Fruit fly (Drosophila melanogaster) whole organism, embryonic: Measurements from ENCODE around the gene nxf2.

Experiments
- BEAF-32 ChIP-seq: fragments of 200-800 bp; sonication (Bioruptor generic); optimal IDR thresholded peaks from 3 replicates; lab custom pipeline; 2017; ENCODE audit warnings: missing biosample characterization, missing genetic modification characterization, mild to moderate bottlenecking, moderate library complexity, missing genetic modification reagents
- CG13296 ChIP-seq: fragments of 200-800 bp; sonication (Bioruptor generic); optimal IDR thresholded peaks from 3 replicates; lab custom pipeline; 2018; ENCODE audit warnings: missing biosample characterization, mild to moderate bottlenecking, missing genetic modification characterization
- CG13894 ChIP-seq: fragments of 200-800 bp; sonication (Bioruptor generic); optimal IDR thresholded peaks from 3 replicates; lab custom pipeline; 2018; ENCODE audit warnings: missing biosample characterization, mild to moderate bottlenecking, missing genetic modification characterization, moderate library complexity
- CG14441 ChIP-seq: fragments of 200-800 bp; sonication (Bioruptor generic); IDR thresholded peaks from 2 replicates; pipeline ENCODE4 v1.3.6; 2022; ENCODE audit warnings: missing biosample characterization, missing genetic modification characterization
- CG1603 ChIP-seq: fragments of 200-800 bp; sonication (Bioruptor generic); optimal IDR thresholded peaks from 2 replicates; lab custom pipeline; 2019; ENCODE audit warnings: missing biosample characterization, mild to moderate bottlenecking, missing genetic modification characterization, moderate library complexity
- CG16779 ChIP-seq: fragments of 200-800 bp; sonication (Bioruptor generic); IDR thresholded peaks from 2 replicates; pipeline ENCODE4 v1.3.6; 2022; ENCODE audit warnings: missing biosample characterization, missing genetic modification characterization
- CG16813 ChIP-seq: fragments of 200-800 bp; sonication (Bioruptor generic); IDR thresholded peaks from 3 replicates; pipeline ENCODE4 v1.3.6; 2022; ENCODE audit warnings: missing biosample characterization, missing genetic modification characterization; ENCODE audit not compliant: partially characterized antibody
- CG16863 ChIP-seq: fragments of 200-800 bp; sonication (Bioruptor generic); optimal IDR thresholded peaks from 3 replicates; lab custom pipeline; 2016; ENCODE audit warnings: missing biosample characterization, missing genetic modification characterization
- CG17186 ChIP-seq: fragments of 200-800 bp; sonication (Bioruptor generic); optimal IDR thresholded peaks from 3 replicates; lab custom pipeline; 2017; ENCODE audit warnings: missing biosample characterization, missing genetic modification reagents, missing genetic modification characterization
- CG1832 ChIP-seq: fragments of 200-800 bp; sonication (Bioruptor generic); optimal IDR thresholded peaks from 2 replicates; lab custom pipeline; 2017; ENCODE audit warnings: missing biosample characterization, mild to moderate bottlenecking, missing genetic modification characterization, inconsistent platforms
- CG2116 ChIP-seq: fragments of 200-800 bp; sonication (Bioruptor generic); optimal IDR thresholded peaks from 3 replicates; lab custom pipeline; 2018; ENCODE audit warnings: missing biosample characterization, mild to moderate bottlenecking, missing genetic modification characterization
- CG2712 ChIP-seq: fragments of 200-800 bp; optimal IDR thresholded peaks from 3 replicates; lab custom pipeline; 2019; ENCODE audit warnings: missing biosample characterization, mild to moderate bottlenecking, missing genetic modification characterization, moderate library complexity
- CG30020 ChIP-seq: fragments of 200-800 bp; optimal IDR thresholded peaks from 2 replicates; lab custom pipeline; 2019; ENCODE audit warnings: missing biosample characterization, mild to moderate bottlenecking, missing genetic modification characterization, moderate library complexity
- CG3163 ChIP-seq: fragments of 200-800 bp; sonication (Bioruptor generic); optimal IDR thresholded peaks from 3 replicates; lab custom pipeline; 2016; ENCODE audit warnings: missing biosample characterization, missing genetic modification characterization
- CG32532 ChIP-seq: fragments of 200-800 bp; sonication (Bioruptor generic); IDR thresholded peaks from 2 replicates; pipeline ENCODE4 v1.3.6; 2022; ENCODE audit warnings: missing biosample characterization, missing genetic modification characterization
- CG33213 ChIP-seq: fragments of 200-800 bp; sonication (Bioruptor generic); optimal IDR thresholded peaks from 3 replicates; lab custom pipeline; 2016; ENCODE audit warnings: missing biosample characterization, missing genetic modification characterization
- CG34224 ChIP-seq: fragments of 200-800 bp; sonication (Bioruptor generic); IDR thresholded peaks from 3 replicates; pipeline ENCODE4 v1.3.6; 2022; ENCODE audit warnings: missing biosample characterization, missing genetic modification characterization; ENCODE audit not compliant: partially characterized antibody
- CG3995 ChIP-seq: fragments of 200-800 bp; sonication (Bioruptor generic); optimal IDR thresholded peaks from 3 replicates; lab custom pipeline; 2016; ENCODE audit warnings: missing biosample characterization, missing genetic modification characterization
- CG7357 ChIP-seq: fragments of 200-800 bp; sonication (Bioruptor generic); IDR thresholded peaks from 3 replicates; pipeline ENCODE4 v1.3.6; 2022; ENCODE audit warnings: missing biosample characterization, missing genetic modification characterization
- CG8290 ChIP-seq, 3 experiments: fragments of 200-800 bp; sonication (Bioruptor generic); optimal IDR thresholded peaks; 2 replicates each; lab custom pipeline; 2016 to 2019; ENCODE audit warnings: missing biosample characterization in 3 of 3, missing genetic modification characterization in 3 of 3, mild to moderate bottlenecking in 2 of 3, moderate library complexity in 1 of 3
- CTCF ChIP-seq: fragments of 200-800 bp; sonication (Bioruptor generic); optimal IDR thresholded peaks from 2 replicates; lab custom pipeline; 2017; ENCODE audit warnings: missing biosample characterization, mild to moderate bottlenecking, missing genetic modification characterization, moderate library complexity
- D19A ChIP-seq: fragments of 200-800 bp; optimal IDR thresholded peaks from 3 replicates; lab custom pipeline; 2019; ENCODE audit warnings: missing biosample characterization, mild to moderate bottlenecking, missing genetic modification characterization, moderate library complexity
- Dip2 ChIP-seq: fragments of 200-800 bp; sonication (Bioruptor generic); IDR thresholded peaks from 2 replicates; pipeline ENCODE4 v1.3.6; 2022; ENCODE audit warnings: missing biosample characterization, missing genetic modification characterization
- HLH4C ChIP-seq: fragments of 200-800 bp; sonication (Bioruptor generic); IDR thresholded peaks from 3 replicates; pipeline ENCODE4 v1.3.6; 2022; ENCODE audit warnings: missing biosample characterization, missing genetic modification characterization; ENCODE audit not compliant: partially characterized antibody
- MBD-R2 ChIP-seq: fragments of 200-800 bp; sonication (Bioruptor generic); IDR thresholded peaks from 2 replicates; pipeline ENCODE4 v1.3.6; 2022; ENCODE audit warnings: missing biosample characterization, missing genetic modification characterization
- NC2β ChIP-seq: fragments of 200-800 bp; sonication (Bioruptor generic); optimal IDR thresholded peaks from 2 replicates; lab custom pipeline; 2016; ENCODE audit warnings: missing biosample characterization, missing genetic modification characterization
- NK7.1 ChIP-seq: fragments of 200-800 bp; sonication (Bioruptor generic); optimal IDR thresholded peaks from 3 replicates; lab custom pipeline; 2016; ENCODE audit warnings: missing biosample characterization, missing genetic modification characterization
- Nf-YB ChIP-seq: fragments of 200-800 bp; sonication (Bioruptor generic); optimal IDR thresholded peaks from 3 replicates; lab custom pipeline; 2019; ENCODE audit warnings: missing biosample characterization, mild to moderate bottlenecking, missing genetic modification characterization, moderate library complexity
- Pdp1 ChIP-seq, 2 experiments: fragments of 200-800 bp; sonication (Bioruptor generic); optimal IDR thresholded peaks; 3 replicates each; lab custom pipeline; 2016; ENCODE audit warnings: missing biosample characterization in 2 of 2, missing genetic modification characterization in 2 of 2, mild to moderate bottlenecking in 1 of 2, moderate library complexity in 1 of 2
- Side ChIP-seq: fragments of 200-800 bp; sonication (Bioruptor generic); optimal IDR thresholded peaks from 2 replicates; lab custom pipeline; 2016; ENCODE audit warnings: missing biosample characterization, missing genetic modification characterization
- Sin3A ChIP-seq: fragments of >200 bp; optimal IDR thresholded peaks from 2 replicates; lab custom pipeline; 2018
- Six4 ChIP-seq: fragments of 200-800 bp; sonication (Bioruptor generic); optimal IDR thresholded peaks from 2 replicates; lab custom pipeline; 2016; ENCODE audit warnings: missing biosample characterization, missing genetic modification characterization
- Sry-δ ChIP-seq: fragments of 200-800 bp; sonication (Bioruptor generic); optimal IDR thresholded peaks from 2 replicates; lab custom pipeline; 2016; ENCODE audit warnings: missing biosample characterization, missing genetic modification characterization
- Stat92E ChIP-seq, 3 experiments: fragments of >200 bp in 2 of 3; fragments of 200-800 bp in 1 of 3; sonication (Bioruptor generic) in 1 of 3; optimal IDR thresholded peaks; 2 replicates each; lab custom pipeline; 2017 to 2019; ENCODE audit warnings: missing biosample characterization in 3 of 3, missing genetic modification characterization in 3 of 3, mild to moderate bottlenecking in 1 of 3, moderate library complexity in 1 of 3
- bbx ChIP-seq: fragments of 200-800 bp; sonication (Bioruptor generic); IDR thresholded peaks from 2 replicates; pipeline ENCODE4 v1.3.6; 2022; ENCODE audit warnings: missing biosample characterization, missing genetic modification characterization; ENCODE audit not compliant: partially characterized antibody
- chif ChIP-seq, 2 experiments: fragments of 200-800 bp; sonication (Bioruptor generic); optimal IDR thresholded peaks; 3 replicates each; lab custom pipeline; 2016; ENCODE audit warnings: missing biosample characterization in 2 of 2, missing genetic modification characterization in 2 of 2
- dan ChIP-seq: fragments of 200-800 bp; sonication (Bioruptor generic); IDR thresholded peaks from 2 replicates; pipeline ENCODE4 v1.3.6; 2022; ENCODE audit warnings: missing biosample characterization, missing genetic modification characterization
- danr ChIP-seq: fragments of 200-800 bp; sonication (Bioruptor generic); IDR thresholded peaks from 2 replicates; pipeline ENCODE4 v1.3.6; 2022; ENCODE audit warnings: missing biosample characterization, missing genetic modification characterization
- esg ChIP-seq: fragments of 200-800 bp; sonication (Bioruptor generic); conservative IDR thresholded peaks from 2 replicates; pipeline ENCODE4 v1.3.6; 2022; ENCODE audit warnings: missing biosample characterization, missing genetic modification characterization
- kah ChIP-seq: fragments of 200-800 bp; sonication (Bioruptor generic); optimal IDR thresholded peaks from 2 replicates; lab custom pipeline; 2018; ENCODE audit warnings: missing biosample characterization, mild to moderate bottlenecking, missing genetic modification characterization
- mld ChIP-seq: fragments of 200-800 bp; sonication (Bioruptor generic); IDR thresholded peaks from 3 replicates; pipeline ENCODE4 v1.3.6; 2022; ENCODE audit warnings: missing biosample characterization, missing genetic modification characterization; ENCODE audit not compliant: partially characterized antibody
- nerfin-1 ChIP-seq: fragments of 200-800 bp; sonication (Bioruptor generic); optimal IDR thresholded peaks from 3 replicates; lab custom pipeline; 2019; ENCODE audit warnings: missing biosample characterization, mild to moderate bottlenecking, missing genetic modification characterization, moderate library complexity
- pho ChIP-seq: fragments of 200-800 bp; sonication (Bioruptor generic); optimal IDR thresholded peaks from 2 replicates; lab custom pipeline; 2016; ENCODE audit warnings: missing biosample characterization, missing genetic modification characterization
- psq ChIP-seq: fragments of 200-800 bp; sonication (Bioruptor generic); optimal IDR thresholded peaks from 2 replicates; lab custom pipeline; 2017; ENCODE audit warnings: missing biosample characterization, missing genetic modification characterization
- schlank ChIP-seq: fragments of 200-800 bp; sonication (Bioruptor generic); optimal IDR thresholded peaks from 2 replicates; lab custom pipeline; 2018; ENCODE audit warnings: missing biosample characterization, mild to moderate bottlenecking, missing genetic modification characterization
- sd ChIP-seq: fragments of 200-800 bp; sonication (Bioruptor generic); optimal IDR thresholded peaks from 3 replicates; lab custom pipeline; 2018; ENCODE audit warnings: missing biosample characterization, mild to moderate bottlenecking, missing genetic modification characterization, moderate library complexity
- sisA ChIP-seq: fragments of 200-800 bp; sonication (Bioruptor generic); IDR thresholded peaks from 2 replicates; pipeline ENCODE4 v1.3.6; 2022; ENCODE audit warnings: missing biosample characterization, missing genetic modification characterization
- sug ChIP-seq: fragments of 200-800 bp; optimal IDR thresholded peaks from 2 replicates; lab custom pipeline; 2019; ENCODE audit warnings: missing biosample characterization, mild to moderate bottlenecking, missing genetic modification characterization, moderate library complexity
- tna ChIP-seq: fragments of 200-800 bp; sonication (Bioruptor generic); IDR thresholded peaks from 2 replicates; pipeline ENCODE4 v1.3.6; 2022; ENCODE audit warnings: missing biosample characterization, missing genetic modification characterization; ENCODE audit not compliant: partially characterized antibody
- trem ChIP-seq: fragments of 200-800 bp; optimal IDR thresholded peaks from 3 replicates; lab custom pipeline; 2019; ENCODE audit warnings: missing biosample characterization, mild to moderate bottlenecking, missing genetic modification characterization, moderate library complexity
- zen ChIP-seq: fragments of 200-800 bp; sonication (Bioruptor generic); optimal IDR thresholded peaks from 3 replicates; lab custom pipeline; 2018; ENCODE audit warnings: missing biosample characterization, mild to moderate bottlenecking, missing genetic modification characterization, moderate library complexity

nxf2 gene

dm6 chr3L:16586989-16587388 is 6.9 kb upstream of the nxf2 start, which contains the start of the genes Syx8 and CG32163:
Gene Syx8 (minus strand): TSS chr3L:16587057.
Gene CG32163 (plus strand): TSS chr3L:16587157.
- peak; percentile 30 for TF ChIP-seq sug
- peak; percentile 43 for TF ChIP-seq BEAF-32 (GFP tag; lab: Kevin White, UChicago)
- TF ChIP-seq CG13894 (tag; lab: Kevin White, UChicago): no peak
- TF ChIP-seq Side (GFP tag; lab: Kevin White, UChicago): no peak
- no peak for TF ChIP-seq CG14441 (GFP tag; lab: Robert Waterston, UW)
- TF ChIP-seq CG30020: peak; percentile 13
- TF ChIP-seq Sry-δ: peak; percentile 36
- no peak for TF ChIP-seq danr
- TF ChIP-seq CG33213: no peak
- no peak for TF ChIP-seq Six4
- TF ChIP-seq trem (tag; lab: Kevin White, UChicago): peak; percentile 48
- TF ChIP-seq zen: no peak
- peak; percentile 55 for TF ChIP-seq CG1603
- no peak for TF ChIP-seq CG16779 (GFP tag; lab: Robert Waterston, UW)
- no peak for TF ChIP-seq HLH4C (GFP tag; lab: Robert Waterston, UW)
- TF ChIP-seq CG2712 (tag; lab: Kevin White, UChicago): peak; percentile 22
- TF ChIP-seq psq (GFP tag; lab: Kevin White, UChicago): no peak
- TF ChIP-seq CG7357 (GFP tag; lab: Robert Waterston, UW): peak; percentile 55; the same call in 1 of the 3 replicates
- TF ChIP-seq CG3163 (GFP tag; lab: Kevin White, UChicago): no peak
- no peak for TF ChIP-seq mld (GFP tag; lab: Robert Waterston, UW)
- no peak for TF ChIP-seq NC2β (GFP tag; lab: Kevin White, UChicago)
- no peak for TF ChIP-seq kah
- TF ChIP-seq Dip2 (GFP tag; lab: Robert Waterston, UW): no peak
- TF ChIP-seq sd (tag; lab: Kevin White, UChicago): peak; percentile 62
- no peak for TF ChIP-seq Nf-YB (GFP tag; lab: Kevin White, UChicago)
- TF ChIP-seq Sin3A: peak; percentile 52
- peak; percentile 9 for TF ChIP-seq nerfin-1 (tag; lab: Kevin White, UChicago)
- TF ChIP-seq CG1832 (GFP tag; lab: Kevin White, UChicago): no peak
- peak; percentile 12 for TF ChIP-seq CG2116 (GFP tag; lab: Kevin White, UChicago)
- TF ChIP-seq CG34224 (GFP tag; lab: Robert Waterston, UW): no peak
- peak in 1 of 2 experiments; percentile 8 for TF ChIP-seq Pdp1 (GFP tag; optimal IDR thresholded peaks at IDR 0.05; lab: Kevin White, UChicago)
- no peak for TF ChIP-seq CG32532 (GFP tag; lab: Robert Waterston, UW)
- TF ChIP-seq Stat92E (GFP tag; optimal IDR thresholded peaks at IDR 0.05; lab: Kevin White, UChicago): peak in 1 of 3 experiments; percentile 25
- TF ChIP-seq CTCF (GFP tag; lab: Kevin White, UChicago): peak; percentile 7
- no peak for TF ChIP-seq D19A (tag; lab: Kevin White, UChicago)
- no peak for TF ChIP-seq bbx (GFP tag; lab: Robert Waterston, UW)
- TF ChIP-seq dan (GFP tag; lab: Robert Waterston, UW): no peak
- no peak for TF ChIP-seq tna (GFP tag; lab: Robert Waterston, UW)
- peak; percentile 91 for TF ChIP-seq CG3995 (GFP tag; lab: Kevin White, UChicago)
- no peak for TF ChIP-seq NK7.1 (GFP tag; lab: Kevin White, UChicago)
- TF ChIP-seq MBD-R2: peak; percentile 91
- TF ChIP-seq schlank (tag; lab: Kevin White, UChicago): no peak
- TF ChIP-seq esg (GFP tag; lab: Robert Waterston, UW): no peak
- TF ChIP-seq pho (GFP tag; lab: Kevin White, UChicago): no peak
- no peak for TF ChIP-seq CG16863
- TF ChIP-seq CG13296: no peak
- TF ChIP-seq CG17186 (GFP tag; lab: Kevin White, UChicago): peak; percentile 47
- no peak for TF ChIP-seq sisA
- 0 out of 3 replicates have a peak, but pooled peaks have one; percentile 41 for TF ChIP-seq CG16813 (GFP tag; lab: Robert Waterston, UW)
- no peak for TF ChIP-seq CG8290 (GFP tag; optimal IDR thresholded peaks at IDR 0.05; lab: Kevin White, UChicago)
- peak in 1 of 2 experiments; percentile 26 for TF ChIP-seq CG8290 (tag; optimal IDR thresholded peaks at IDR 0.05; lab: Kevin White, UChicago)
- TF ChIP-seq chif (GFP tag; optimal IDR thresholded peaks at IDR 0.05; lab: Kevin White, UChicago): peak in 1 of 2 experiments; percentile 0
